Fruit fly (Drosophila melanogaster) whole organism, embryonic: Measurements from ENCODE around the gene Pcmt.

Experiments
- Ada2b ChIP-seq: fragments of 200-800 bp; sonication (Bioruptor generic); IDR thresholded peaks from 2 replicates; pipeline ENCODE4 v1.3.6; 2022; ENCODE audit warnings: missing biosample characterization, missing genetic modification characterization
- Atf-2 ChIP-seq: fragments of 200-800 bp; sonication (Bioruptor generic); optimal IDR thresholded peaks from 2 replicates; lab custom pipeline; 2016; ENCODE audit warnings: missing biosample characterization, missing genetic modification characterization
- Atf6 ChIP-seq: fragments of 200-800 bp; sonication (Bioruptor generic); IDR thresholded peaks from 2 replicates; pipeline ENCODE4 v1.3.6; 2022; ENCODE audit warnings: missing biosample characterization, missing genetic modification characterization
- Bdp1 ChIP-seq: fragments of 200-800 bp; sonication (Bioruptor generic); optimal IDR thresholded peaks from 3 replicates; lab custom pipeline; 2016; ENCODE audit warnings: missing biosample characterization, missing genetic modification characterization
- CG10431 ChIP-seq: fragments of 200-800 bp; sonication (Bioruptor generic); optimal IDR thresholded peaks from 3 replicates; lab custom pipeline; 2018; ENCODE audit warnings: missing biosample characterization, mild to moderate bottlenecking, missing genetic modification characterization
- CG11504 ChIP-seq: fragments of 200-800 bp; sonication (Bioruptor generic); optimal IDR thresholded peaks from 3 replicates; lab custom pipeline; 2019; ENCODE audit warnings: missing biosample characterization, mild to moderate bottlenecking, missing genetic modification characterization, moderate library complexity
- CG12769 ChIP-seq: fragments of 200-800 bp; sonication (Bioruptor generic); optimal IDR thresholded peaks from 2 replicates; lab custom pipeline; 2019; ENCODE audit warnings: missing biosample characterization, mild to moderate bottlenecking, missing genetic modification characterization, moderate library complexity
- CG13123 ChIP-seq: fragments of 200-800 bp; sonication (Bioruptor generic); optimal IDR thresholded peaks from 2 replicates; lab custom pipeline; 2016; ENCODE audit warnings: missing biosample characterization, missing genetic modification characterization
- CG17361 ChIP-seq: fragments of 200-800 bp; sonication (Bioruptor generic); IDR thresholded peaks from 3 replicates; pipeline ENCODE4 v1.3.6; 2022; ENCODE audit warnings: missing biosample characterization, missing genetic modification characterization
- CG17568 ChIP-seq: fragments of 200-800 bp; sonication (Bioruptor generic); optimal IDR thresholded peaks from 2 replicates; lab custom pipeline; 2018; ENCODE audit warnings: missing biosample characterization, mild to moderate bottlenecking, missing genetic modification characterization, moderate library complexity
- CG34376 ChIP-seq: fragments of 200-800 bp; sonication (Bioruptor generic); optimal IDR thresholded peaks from 2 replicates; lab custom pipeline; 2018; ENCODE audit warnings: missing biosample characterization, mild to moderate bottlenecking, missing genetic modification characterization
- CG5245 ChIP-seq: fragments of 200-800 bp; sonication (Bioruptor generic); optimal IDR thresholded peaks from 3 replicates; lab custom pipeline; 2016; ENCODE audit warnings: missing biosample characterization, missing genetic modification characterization
- CG5953 ChIP-seq: fragments of 200-800 bp; sonication (Bioruptor generic); IDR thresholded peaks from 2 replicates; pipeline ENCODE4 v1.3.6; 2022; ENCODE audit warnings: missing biosample characterization, missing genetic modification characterization
- CG7963 ChIP-seq: fragments of 200-800 bp; sonication (Bioruptor generic); IDR thresholded peaks from 3 replicates; pipeline ENCODE4 v1.3.6; 2022; ENCODE audit warnings: missing biosample characterization, missing genetic modification characterization; ENCODE audit not compliant: partially characterized antibody
- CG8281 ChIP-seq: fragments of 200-800 bp; sonication (Bioruptor generic); optimal IDR thresholded peaks from 2 replicates; lab custom pipeline; 2018; ENCODE audit warnings: missing biosample characterization, mild to moderate bottlenecking, missing genetic modification characterization, moderate library complexity
- CG8290 ChIP-seq, 3 experiments: fragments of 200-800 bp; sonication (Bioruptor generic); optimal IDR thresholded peaks; 2 replicates each; lab custom pipeline; 2016 to 2019; ENCODE audit warnings: missing biosample characterization in 3 of 3, missing genetic modification characterization in 3 of 3, mild to moderate bottlenecking in 2 of 3, moderate library complexity in 1 of 3
- CHES-1-like ChIP-seq: fragments of 200-800 bp; sonication (Bioruptor generic); optimal IDR thresholded peaks from 2 replicates; lab custom pipeline; 2016; ENCODE audit warnings: missing biosample characterization, missing genetic modification characterization
- CkIIα-i1 ChIP-seq: fragments of 200-800 bp; sonication (Bioruptor generic); IDR thresholded peaks from 2 replicates; pipeline ENCODE4 v1.3.6; 2022; ENCODE audit warnings: missing biosample characterization, missing genetic modification characterization
- Deaf1 ChIP-seq: fragments of 200-800 bp; optimal IDR thresholded peaks from 3 replicates; lab custom pipeline; 2019; ENCODE audit warnings: missing biosample characterization, mild to moderate bottlenecking, missing genetic modification characterization, moderate library complexity
- Dip3 ChIP-seq: fragments of 200-800 bp; sonication (Bioruptor generic); optimal IDR thresholded peaks from 3 replicates; lab custom pipeline; 2016; ENCODE audit warnings: missing biosample characterization, missing genetic modification characterization
- E2f2 ChIP-seq: fragments of 200-800 bp; sonication (Bioruptor generic); IDR thresholded peaks from 2 replicates; pipeline ENCODE4 v1.3.6; 2022; ENCODE audit warnings: missing biosample characterization, missing genetic modification characterization
- Hey ChIP-seq: fragments of 200-800 bp; sonication (Bioruptor generic); optimal IDR thresholded peaks from 3 replicates; lab custom pipeline; 2018; ENCODE audit warnings: missing biosample characterization, mild to moderate bottlenecking, missing genetic modification characterization
- HmgD ChIP-seq: fragments of 200-800 bp; sonication (Bioruptor generic); optimal IDR thresholded peaks from 3 replicates; lab custom pipeline; 2016; ENCODE audit warnings: missing biosample characterization, missing genetic modification characterization
- Hr39 ChIP-seq: fragments of >200 bp; optimal IDR thresholded peaks from 2 replicates; lab custom pipeline; 2017
- Lim3 ChIP-seq: fragments of 200-800 bp; sonication (Bioruptor generic); IDR thresholded peaks from 2 replicates; pipeline ENCODE4 v1.3.6; 2022; ENCODE audit warnings: missing biosample characterization, missing genetic modification characterization
- Nf-YA ChIP-seq: fragments of 200-800 bp; sonication (Bioruptor generic); IDR thresholded peaks from 2 replicates; pipeline ENCODE4 v1.3.6; 2022; ENCODE audit warnings: missing biosample characterization, missing genetic modification characterization
- Side ChIP-seq: fragments of 200-800 bp; sonication (Bioruptor generic); optimal IDR thresholded peaks from 2 replicates; lab custom pipeline; 2016; ENCODE audit warnings: missing biosample characterization, missing genetic modification characterization
- Six4 ChIP-seq: fragments of 200-800 bp; sonication (Bioruptor generic); optimal IDR thresholded peaks from 2 replicates; lab custom pipeline; 2016; ENCODE audit warnings: missing biosample characterization, missing genetic modification characterization
- Ssrp ChIP-seq: fragments of 200-800 bp; sonication (Bioruptor generic); optimal IDR thresholded peaks from 2 replicates; lab custom pipeline; 2018; ENCODE audit warnings: missing biosample characterization, mild to moderate bottlenecking, missing genetic modification characterization, moderate library complexity
- Usf ChIP-seq: fragments of 200-800 bp; sonication (Bioruptor generic); optimal IDR thresholded peaks from 2 replicates; lab custom pipeline; 2017; ENCODE audit warnings: missing genotype, missing biosample characterization, missing genetic modification characterization
- bbx ChIP-seq: fragments of 200-800 bp; sonication (Bioruptor generic); IDR thresholded peaks from 2 replicates; pipeline ENCODE4 v1.3.6; 2022; ENCODE audit warnings: missing biosample characterization, missing genetic modification characterization; ENCODE audit not compliant: partially characterized antibody
- bcd ChIP-seq: fragments of 200-800 bp; sonication (Bioruptor generic); optimal IDR thresholded peaks from 2 replicates; lab custom pipeline; 2017; ENCODE audit warnings: missing biosample characterization, mild to moderate bottlenecking, missing genetic modification characterization
- eve ChIP-seq, 2 experiments: fragments of >200 bp; optimal IDR thresholded peaks; 2 replicates each; lab custom pipeline; 2017; ENCODE audit warnings: missing biosample characterization in 2 of 2, missing genetic modification characterization in 2 of 2
- fd96Cb ChIP-seq: fragments of 200-800 bp; sonication (Bioruptor generic); optimal IDR thresholded peaks from 2 replicates; lab custom pipeline; 2018; ENCODE audit warnings: missing biosample characterization, mild to moderate bottlenecking, missing genetic modification characterization, moderate library complexity
- insv ChIP-seq, 2 experiments: fragments of 200-800 bp; sonication (Bioruptor generic); optimal IDR thresholded peaks; 3 replicates each; lab custom pipeline; 2016 to 2018; ENCODE audit warnings: missing biosample characterization in 2 of 2, missing genetic modification characterization in 2 of 2
- kni ChIP-seq: fragments of 200-800 bp; sonication (Bioruptor generic); optimal IDR thresholded peaks from 3 replicates; lab custom pipeline; 2017; ENCODE audit warnings: mild to moderate bottlenecking, missing biosample characterization, missing genetic modification reagents, missing genetic modification characterization
- knrl ChIP-seq: fragments of 200-800 bp; sonication (Bioruptor generic); IDR thresholded peaks from 3 replicates; pipeline ENCODE4 v1.3.6; 2022; ENCODE audit warnings: missing biosample characterization, missing genetic modification characterization; ENCODE audit not compliant: partially characterized antibody
- nau ChIP-seq: fragments of 200-800 bp; sonication (Bioruptor generic); optimal IDR thresholded peaks from 3 replicates; lab custom pipeline; 2017; ENCODE audit warnings: missing biosample characterization, mild to moderate bottlenecking, missing genetic modification characterization, missing genetic modification reagents
- nerfin-1 ChIP-seq: fragments of 200-800 bp; sonication (Bioruptor generic); optimal IDR thresholded peaks from 3 replicates; lab custom pipeline; 2019; ENCODE audit warnings: missing biosample characterization, mild to moderate bottlenecking, missing genetic modification characterization, moderate library complexity
- oc ChIP-seq: fragments of 200-800 bp; sonication (Bioruptor generic); optimal IDR thresholded peaks from 2 replicates; lab custom pipeline; 2018; ENCODE audit warnings: missing biosample characterization, mild to moderate bottlenecking, missing genetic modification characterization, moderate library complexity
- pho ChIP-seq: fragments of 200-800 bp; sonication (Bioruptor generic); optimal IDR thresholded peaks from 2 replicates; lab custom pipeline; 2016; ENCODE audit warnings: missing biosample characterization, missing genetic modification characterization
- pnt ChIP-seq: fragments of 200-800 bp; sonication (Bioruptor generic); optimal IDR thresholded peaks from 3 replicates; lab custom pipeline; 2016; ENCODE audit warnings: missing biosample characterization, missing genetic modification characterization
- salm ChIP-seq: fragments of 200-800 bp; sonication (Bioruptor generic); optimal IDR thresholded peaks from 2 replicates; lab custom pipeline; 2018; ENCODE audit warnings: missing biosample characterization, mild to moderate bottlenecking, missing genetic modification characterization
- slou ChIP-seq: fragments of 200-800 bp; sonication (Bioruptor generic); optimal IDR thresholded peaks from 3 replicates; lab custom pipeline; 2016; ENCODE audit warnings: missing biosample characterization, missing genetic modification characterization
- sr ChIP-seq: fragments of 200-800 bp; sonication (Bioruptor generic); IDR thresholded peaks from 3 replicates; pipeline ENCODE4 v1.3.6; 2022; ENCODE audit warnings: missing biosample characterization, missing genetic modification characterization
- stc ChIP-seq: fragments of 200-800 bp; sonication (Bioruptor generic); IDR thresholded peaks from 2 replicates; pipeline ENCODE4 v1.3.6; 2022; ENCODE audit warnings: missing biosample characterization, missing genetic modification characterization
- tin ChIP-seq: fragments of 200-800 bp; sonication (Bioruptor generic); optimal IDR thresholded peaks from 3 replicates; lab custom pipeline; 2016; ENCODE audit warnings: missing biosample characterization, missing genetic modification characterization
- trem ChIP-seq: fragments of 200-800 bp; optimal IDR thresholded peaks from 3 replicates; lab custom pipeline; 2019; ENCODE audit warnings: missing biosample characterization, mild to moderate bottlenecking, missing genetic modification characterization, moderate library complexity
- zf30C ChIP-seq: fragments of 200-800 bp; sonication (Bioruptor generic); optimal IDR thresholded peaks from 3 replicates; lab custom pipeline; 2018; ENCODE audit warnings: missing biosample characterization, mild to moderate bottlenecking, missing genetic modification characterization

The Pcmt gene

dm6 chr3R:5517002-5517875, 36.9 kb downstream of the Pcmt start, which contains the start of gene Itpr (continued):
- TF ChIP-seq Atf-2 (GFP tag; lab: Kevin White, UChicago) (no peak), Usf (GFP tag; lab: Kevin White, UChicago) (no peak), CkIIα-i1 (no peak), Hey (tag; lab: Kevin White, UChicago) (no peak), trem (tag; lab: Kevin White, UChicago) (no peak), CG8281 (tag; lab: Kevin White, UChicago) (peak; percentile 32), Bdp1 (no peak), pho (GFP tag; lab: Kevin White, UChicago) (no peak), CG10431 (GFP tag; lab: Kevin White, UChicago) (peak; percentile 7), bcd (peak; percentile 5), CG5245 (no peak), eve (GFP tag; optimal IDR thresholded peaks at IDR 0.05; lab: Kevin White, UChicago) (no peak), stc (GFP tag; lab: Robert Waterston, UW) (0 out of 2 replicates have a peak, but pooled peaks have one; percentile 20), CG12769 (tag; lab: Kevin White, UChicago) (peak; percentile 80), nau (GFP tag; lab: Kevin White, UChicago) (no peak), CHES-1-like (no peak), Dip3 (GFP tag; lab: Kevin White, UChicago) (no peak), CG13123 (no peak), fd96Cb (tag; lab: Kevin White, UChicago) (no peak), slou (no peak), Atf6 (GFP tag; lab: Robert Waterston, UW) (no peak), E2f2 (GFP tag; lab: Robert Waterston, UW) (peak; percentile 34; the same call in 1 of the 2 replicates), pnt (GFP tag; lab: Kevin White, UChicago) (no peak), CG7963 (GFP tag; lab: Robert Waterston, UW) (no peak), nerfin-1 (tag; lab: Kevin White, UChicago) (no peak), Lim3 (GFP tag; lab: Robert Waterston, UW) (no peak), Ssrp (tag; lab: Kevin White, UChicago) (no peak), CG5953 (GFP tag; lab: Robert Waterston, UW) (0 out of 2 replicates have a peak, but pooled peaks have one; percentile 11), CG17361 (0 out of 3 replicates have a peak, but pooled peaks have one; percentile 12), zf30C (GFP tag; lab: Kevin White, UChicago) (no peak), Nf-YA (GFP tag; lab: Robert Waterston, UW) (no peak), bbx (GFP tag; lab: Robert Waterston, UW) (peak; percentile 54), oc (tag; lab: Kevin White, UChicago) (no peak), Side (GFP tag; lab: Kevin White, UChicago) (no peak), CG34376 (GFP tag; lab: Kevin White, UChicago) (peak; percentile 15), Ada2b (no peak), tin (GFP tag; lab: Kevin White, UChicago) (no peak), Deaf1 (peak; percentile 70), salm (tag; lab: Kevin White, UChicago) (no peak), HmgD (no peak), CG11504 (tag; lab: Kevin White, UChicago) (no peak), sr (GFP tag; lab: Robert Waterston, UW) (peak; percentile 41; the same call in 1 of the 3 replicates), insv (GFP tag; optimal IDR thresholded peaks at IDR 0.05; lab: Kevin White, UChicago) (no peak), knrl (GFP tag; lab: Robert Waterston, UW) (0 out of 3 replicates have a peak, but pooled peaks have one; percentile 14), kni (GFP tag; lab: Kevin White, UChicago) (peak; percentile 59), CG17568 (GFP tag; lab: Kevin White, UChicago) (no peak), Six4 (no peak), Hr39 (lab: Kevin White, UChicago) (no peak), CG8290 (GFP tag; optimal IDR thresholded peaks at IDR 0.05; lab: Kevin White, UChicago) (no peak), CG8290 (tag; optimal IDR thresholded peaks at IDR 0.05; lab: Kevin White, UChicago) (no peak)
